Fruit fly (Drosophila melanogaster): ENCODE results near the gene Pen.

The Pen gene

dm6 chr2L:10009800-10010658 is 46.7 kb upstream of the Pen start (continued):
- TF ChIP-seq CG8388 (GFP tag; optimal IDR thresholded peaks at IDR 0.05): peak; percentile 90
- TF ChIP-seq gro (GFP tag; optimal IDR thresholded peaks at IDR 0.05): peak; percentile 98
- peak; percentile 96 for TF ChIP-seq sens-2 (GFP tag; IDR thresholded peaks at IDR 0.05)
- TF ChIP-seq Doc2 (GFP tag; IDR thresholded peaks at IDR 0.05): peak; percentile 94
- TF ChIP-seq CG31388 (GFP tag; optimal IDR thresholded peaks at IDR 0.05): peak; percentile 94
- TF ChIP-seq CG2202 (tag; optimal IDR thresholded peaks at IDR 0.05): peak; percentile 94
- TF ChIP-seq sima (GFP tag; optimal IDR thresholded peaks at IDR 0.05): peak; percentile 89
- peak; percentile 72 for TF ChIP-seq CG7271 (tag; optimal IDR thresholded peaks at IDR 0.05)
- TF ChIP-seq nau (GFP tag; optimal IDR thresholded peaks at IDR 0.05): peak; percentile 92
- TF ChIP-seq MBD-R2 (GFP tag; IDR thresholded peaks at IDR 0.05): peak; percentile 98
- peak; percentile 90 for TF ChIP-seq sim (GFP tag; IDR thresholded peaks at IDR 0.05)
- TF ChIP-seq CG11504 (tag; optimal IDR thresholded peaks at IDR 0.05): peak; percentile 95
- peak; percentile 94 for TF ChIP-seq CG32767 (GFP tag; IDR thresholded peaks at IDR 0.05)
- peak; percentile 94 for TF ChIP-seq CG6689 (GFP tag; IDR thresholded peaks at IDR 0.05)
- TF ChIP-seq bowl (GFP tag; IDR thresholded peaks at IDR 0.05): peak; percentile 92
- TF ChIP-seq Trl (optimal IDR thresholded peaks at IDR 0.05): peak; percentile 59 to 76
- TF ChIP-seq Trl (GFP tag; optimal IDR thresholded peaks at IDR 0.05): peak; percentile 98
- TF ChIP-seq Deaf1 (tag; optimal IDR thresholded peaks at IDR 0.05): peak; percentile 80
- TF ChIP-seq CG10431 (GFP tag; optimal IDR thresholded peaks at IDR 0.05): peak; percentile 99
- peak; percentile 94 for TF ChIP-seq slou (GFP tag; optimal IDR thresholded peaks at IDR 0.05)
- TF ChIP-seq knrl (GFP tag; IDR thresholded peaks at IDR 0.05; ENCODE audit: partially characterized antibody): no peak
- peak; percentile 98 for TF ChIP-seq NFAT (GFP tag; IDR thresholded peaks at IDR 0.05)
- peak; percentile 96 for TF ChIP-seq luna (GFP tag; optimal IDR thresholded peaks at IDR 0.05)
- peak; percentile 99 for TF ChIP-seq CG9932 (GFP tag; IDR thresholded peaks at IDR 0.05)
- peak; percentile 96 for TF ChIP-seq p53 (GFP tag; optimal IDR thresholded peaks at IDR 0.05)
- TF ChIP-seq danr (GFP tag; IDR thresholded peaks at IDR 0.05): peak; percentile 94
- TF ChIP-seq D19B (GFP tag; optimal IDR thresholded peaks at IDR 0.05): peak; percentile 91
- peak; percentile 91 for TF ChIP-seq CG1024 (GFP tag; IDR thresholded peaks at IDR 0.05)
- TF ChIP-seq Six4 (GFP tag; optimal IDR thresholded peaks at IDR 0.05): peak; percentile 97
- peak; percentile 93 for TF ChIP-seq CG17385 (GFP tag; optimal IDR thresholded peaks at IDR 0.05)
- TF ChIP-seq H2.0 (GFP tag; IDR thresholded peaks at IDR 0.05): peak; percentile 98
- TF ChIP-seq CG13287 (GFP tag; IDR thresholded peaks at IDR 0.05; ENCODE audit: partially characterized antibody): peak; percentile 27; the same call in 1 of the 2 replicates
- peak; percentile 44 for TF ChIP-seq Sry-β (GFP tag; optimal IDR thresholded peaks at IDR 0.05)
- TF ChIP-seq repo (GFP tag; optimal IDR thresholded peaks at IDR 0.05): peak; percentile 97
- TF ChIP-seq CG1529 (GFP tag; optimal IDR thresholded peaks at IDR 0.05): peak; percentile 94
- TF ChIP-seq CG1602 (GFP tag; optimal IDR thresholded peaks at IDR 0.05): peak; percentile 96
- peak; percentile 88 for TF ChIP-seq CG6654 (GFP tag; optimal IDR thresholded peaks at IDR 0.05)
- TF ChIP-seq CG17829 (tag; optimal IDR thresholded peaks at IDR 0.05): peak; percentile 95
- peak; percentile 89 for TF ChIP-seq salm (tag; optimal IDR thresholded peaks at IDR 0.05)
- TF ChIP-seq CG18599 (GFP tag; optimal IDR thresholded peaks at IDR 0.05): peak; percentile 98
- TF ChIP-seq zen (tag; optimal IDR thresholded peaks at IDR 0.05): peak; percentile 93
- peak; percentile 90 for TF ChIP-seq gt (GFP tag; IDR thresholded peaks at IDR 0.05)
- peak; percentile 97 for TF ChIP-seq CG7839 (tag; optimal IDR thresholded peaks at IDR 0.05)
- TF ChIP-seq CG33213 (GFP tag; optimal IDR thresholded peaks at IDR 0.05): peak; percentile 97
- peak; percentile 92 for TF ChIP-seq CG4617 (GFP tag; optimal IDR thresholded peaks at IDR 0.05; ENCODE audit: borderline replicate concordance)
- peak; percentile 79 for TF ChIP-seq CG10321 (GFP tag; IDR thresholded peaks at IDR 0.05)
- TF ChIP-seq grau (tag; optimal IDR thresholded peaks at IDR 0.05): peak; percentile 96
- TF ChIP-seq scrt (GFP tag; optimal IDR thresholded peaks at IDR 0.05): peak; percentile 91
- TF ChIP-seq Jarid2 (GFP tag; optimal IDR thresholded peaks at IDR 0.05): peak; percentile 82
